Worm (Caenorhabditis elegans) whole organism, L3 larva: Measurements from ENCODE around the gene fbxa-152.

ENCODE experiments used
- ama-1 ChIP-seq: fragments of 150-350 bp; optimal IDR thresholded peaks from 2 replicates; lab custom pipeline; 2018
- elt-2 ChIP-seq: sonication (generic microtip); optimal IDR thresholded peaks from 2 replicates; lab custom pipeline; 2016; ENCODE audit warnings: missing genetic modification reagents, mild to moderate bottlenecking, missing genetic modification characterization, missing compliant biosample characterization
- elt-3 ChIP-seq, 3 experiments: fragments of 150-350 bp in 1 of 3; sonication (generic microtip) in 2 of 3; optimal IDR thresholded peaks; 2 replicates in 2 of 3; 4 replicates in 1 of 3; lab custom pipeline; 2014 to 2017; ENCODE audit warnings: missing biosample characterization in 3 of 3, missing genetic modification characterization in 3 of 3
- fos-1 ChIP-seq: fragments of 150-350 bp; optimal IDR thresholded peaks from 2 replicates; lab custom pipeline; 2014; ENCODE audit warnings: missing biosample characterization, missing genetic modification characterization
- lsy-12 ChIP-seq: sonication (generic microtip); optimal IDR thresholded peaks from 2 replicates; lab custom pipeline; 2016; ENCODE audit warnings: mild to moderate bottlenecking, missing genetic modification characterization, missing compliant biosample characterization
- nhr-237 ChIP-seq: fragments of 150-350 bp; optimal IDR thresholded peaks from 2 replicates; lab custom pipeline; 2014; ENCODE audit warnings: missing biosample characterization, missing genetic modification characterization
- nhr-28 ChIP-seq: fragments of 150-350 bp; optimal IDR thresholded peaks from 2 replicates; lab custom pipeline; 2014; ENCODE audit warnings: missing biosample characterization, missing genetic modification characterization
- nhr-77 ChIP-seq: fragments of 150-350 bp; optimal IDR thresholded peaks from 2 replicates; lab custom pipeline; 2014; ENCODE audit warnings: missing biosample characterization, missing genetic modification characterization
- skn-1 ChIP-seq: fragments of 150-350 bp; optimal IDR thresholded peaks from 2 replicates; lab custom pipeline; 2014; ENCODE audit warnings: missing biosample characterization, missing genetic modification characterization
- snpc-4 ChIP-seq: fragments of 150-350 bp; optimal IDR thresholded peaks from 2 replicates; lab custom pipeline; 2014; ENCODE audit warnings: missing biosample characterization, missing genetic modification characterization
- unc-62 ChIP-seq: fragments of 150-350 bp; sonication (generic microtip); optimal IDR thresholded peaks from 4 replicates; lab custom pipeline; 2014; ENCODE audit warnings: missing biosample characterization, missing genetic modification reagents, missing genetic modification characterization
- ztf-11 ChIP-seq: fragments of 150-350 bp; optimal IDR thresholded peaks from 2 replicates; lab custom pipeline; 2014; ENCODE audit warnings: missing biosample characterization, missing genetic modification characterization
- ztf-4 ChIP-seq: fragments of 150-350 bp; optimal IDR thresholded peaks from 2 replicates; lab custom pipeline; 2014; ENCODE audit warnings: missing biosample characterization, missing genetic modification characterization

DNA sequence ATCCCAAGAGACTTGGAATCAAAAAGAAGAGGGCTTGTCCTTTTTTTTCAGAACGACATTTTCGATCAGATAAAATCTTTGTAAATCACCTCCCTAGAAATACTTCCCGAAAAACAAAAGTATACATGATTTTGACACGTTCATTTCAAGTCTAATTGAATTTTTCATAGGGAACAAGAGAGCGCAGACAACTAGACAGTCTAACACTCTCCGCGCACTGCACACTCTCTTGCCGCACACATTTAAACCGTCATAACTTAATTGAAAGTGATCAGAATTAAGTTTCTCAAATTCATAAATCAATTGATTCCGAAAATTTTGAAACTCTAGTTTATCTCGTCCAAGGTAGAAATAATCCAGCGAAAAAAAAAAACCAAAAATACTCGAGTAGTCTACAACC lies 42.4 kb downstream of the fbxa-152 start:
- TF ChIP-seq lsy-12 (no peak), elt-3 (tag; optimal IDR thresholded peaks at IDR 0.05; lab: Kevin White, UChicago) (no peak), nhr-237 (tag; lab: Kevin White, UChicago) (no peak), ztf-4 (no peak), fos-1 (tag; lab: Kevin White, UChicago) (no peak), snpc-4 (tag; lab: Kevin White, UChicago) (no peak), elt-2 (no peak), nhr-77 (no peak), skn-1 (tag; lab: Kevin White, UChicago) (no peak), ama-1 (no peak), ztf-11 (tag; lab: Kevin White, UChicago) (no peak), nhr-28 (tag; lab: Kevin White, UChicago) (no peak), unc-62 (GFP tag; lab: Kevin White, UChicago) (no peak)
